Fruit fly (Drosophila melanogaster): ENCODE measurements around the gene CG15211.

CG15211 gene

DNA sequence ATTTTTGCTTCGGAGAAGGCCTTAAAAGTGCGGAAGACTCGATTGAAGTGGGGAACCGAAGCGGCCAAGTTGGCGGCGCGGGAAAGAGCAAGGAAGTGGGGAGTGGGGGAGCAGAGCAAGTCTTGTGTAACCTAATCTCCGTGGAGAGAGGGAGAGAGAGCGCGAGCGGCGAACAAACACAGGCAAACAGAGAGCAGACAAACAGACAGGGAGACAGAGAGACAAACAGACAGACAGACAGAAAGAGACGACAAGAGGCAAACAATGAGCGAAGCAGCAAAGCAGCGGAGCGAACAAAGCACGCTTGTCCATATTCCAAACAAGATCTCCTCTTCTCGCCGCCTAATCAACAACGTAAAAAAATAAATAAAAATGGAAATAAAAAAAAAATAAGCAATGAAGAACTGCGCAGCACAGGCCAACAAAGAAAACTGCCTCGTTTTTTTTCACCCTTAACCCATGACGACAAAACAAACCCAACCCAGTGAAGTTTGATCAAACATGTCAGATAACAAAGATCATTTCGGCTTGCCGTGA lies 33.4 kb upstream of the CG15211 start (continued):
- TF ChIP-seq CG12219 (GFP tag; optimal IDR thresholded peaks at IDR 0.05) (no peak), Hr78 (GFP tag; optimal IDR thresholded peaks at IDR 0.05) (peak in 1 of 2 experiments; percentile 19), sna (GFP tag; IDR thresholded peaks at IDR 0.05; ENCODE audit: partially characterized antibody) (no peak), sqz (GFP tag; optimal IDR thresholded peaks at IDR 0.05) (peak; percentile 94), HmgD (GFP tag; optimal IDR thresholded peaks at IDR 0.05) (no peak), vvl (GFP tag; IDR thresholded peaks at IDR 0.05) (peak; percentile 58; the same call in 1 of the 2 replicates), Hr39 (optimal IDR thresholded peaks at IDR 0.05) (no peak), NK7.1 (GFP tag; optimal IDR thresholded peaks at IDR 0.05) (no peak), unc-4 (GFP tag; IDR thresholded peaks at IDR 0.05; ENCODE audit: partially characterized antibody) (no peak), CG2678 (tag; optimal IDR thresholded peaks at IDR 0.05) (no peak), CG11093 (GFP tag; IDR thresholded peaks at IDR 0.05) (no peak), Hmx (GFP tag; optimal IDR thresholded peaks at IDR 0.05) (no peak), Fer3 (tag; optimal IDR thresholded peaks at IDR 0.05) (no peak), fd3F (GFP tag; optimal IDR thresholded peaks at IDR 0.05) (no peak), gfzf (GFP tag; optimal IDR thresholded peaks at IDR 0.05) (no peak), CG18476 (GFP tag; optimal IDR thresholded peaks at IDR 0.05) (no peak), CHES-1-like (GFP tag; optimal IDR thresholded peaks at IDR 0.05) (peak; percentile 8), HLH54F (GFP tag; optimal IDR thresholded peaks at IDR 0.05) (no peak), CG31441 (GFP tag; IDR thresholded peaks at IDR 0.05) (0 out of 2 replicates have a peak, but pooled peaks have one; percentile 13), so (GFP tag; IDR thresholded peaks at IDR 0.05) (peak; percentile 52; the same call in 2 of the 3 replicates), Awh (GFP tag; IDR thresholded peaks at IDR 0.05) (no peak), mirr (GFP tag; optimal IDR thresholded peaks at IDR 0.05) (peak; percentile 4), CG32772 (GFP tag; IDR thresholded peaks at IDR 0.05) (no peak), CG7556 (GFP tag; optimal IDR thresholded peaks at IDR 0.05) (no peak)

DNA sequence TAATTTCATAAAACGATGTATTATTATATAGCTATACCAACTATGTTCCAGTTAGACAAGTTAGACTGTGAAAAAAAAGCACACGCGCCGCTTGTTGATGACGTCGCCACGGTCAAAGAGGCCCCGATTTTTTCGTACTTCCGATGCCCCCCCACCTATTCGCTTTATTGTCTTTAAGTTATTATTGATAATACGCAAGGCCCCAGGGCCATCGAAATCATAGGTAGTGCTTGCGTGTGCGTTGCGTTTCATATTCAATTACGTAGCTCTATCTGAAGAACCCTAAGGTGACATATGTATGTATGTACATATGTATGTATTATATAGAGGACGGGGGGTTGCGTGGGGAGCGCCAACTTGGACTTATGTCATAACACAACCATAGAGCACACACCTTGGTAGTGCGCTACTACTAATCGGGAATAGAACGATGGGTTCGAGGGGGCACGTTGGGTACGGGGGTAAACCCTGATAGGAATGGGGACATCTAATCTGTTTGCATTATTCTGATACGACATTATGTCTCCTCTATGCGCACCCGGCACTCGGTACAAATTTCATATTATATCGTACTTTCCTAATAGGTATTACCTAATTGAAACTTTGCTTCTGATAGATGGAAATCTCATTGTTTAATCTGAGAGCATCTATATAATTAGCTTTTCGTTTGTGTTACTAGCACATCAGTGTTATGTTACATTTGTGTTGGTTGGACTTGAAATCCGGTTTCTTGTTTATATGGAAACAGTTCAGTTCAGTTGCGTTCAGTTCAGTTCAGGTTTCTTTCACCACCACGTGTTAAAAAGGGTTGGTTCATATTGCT lies 32.5 kb upstream of the CG15211 start:
- TF ChIP-seq CG4360 (GFP tag; IDR thresholded peaks at IDR 0.05) (no peak), hkb (optimal IDR thresholded peaks at IDR 0.05) (no peak), hkb (GFP tag; IDR thresholded peaks at IDR 0.05) (no peak), CG8765 (GFP tag; IDR thresholded peaks at IDR 0.05) (no peak), fd3F (GFP tag; optimal IDR thresholded peaks at IDR 0.05) (no peak), CG32767 (GFP tag; IDR thresholded peaks at IDR 0.05) (no peak), CG6765 (GFP tag; optimal IDR thresholded peaks at IDR 0.05) (no peak), exex (tag; optimal IDR thresholded peaks at IDR 0.05) (peak; percentile 90), sug (tag; optimal IDR thresholded peaks at IDR 0.05) (peak; percentile 94), CG13775 (GFP tag; optimal IDR thresholded peaks at IDR 0.05) (no peak), jumu (GFP tag; optimal IDR thresholded peaks at IDR 0.05) (no peak), Bgb (GFP tag; IDR thresholded peaks at IDR 0.05; ENCODE audit: partially characterized antibody) (peak; percentile 41; the same call in 1 of the 2 replicates), danr (GFP tag; IDR thresholded peaks at IDR 0.05) (no peak), Hr78 (GFP tag; optimal IDR thresholded peaks at IDR 0.05) (peak in 1 of 2 experiments; percentile 23), CG2889 (GFP tag; IDR thresholded peaks at IDR 0.05) (no peak), CG13296 (GFP tag; optimal IDR thresholded peaks at IDR 0.05) (no peak), crol (GFP tag; IDR thresholded peaks at IDR 0.05) (peak; percentile 95), HmgD (GFP tag; optimal IDR thresholded peaks at IDR 0.05) (no peak), E2f1 (GFP tag; IDR thresholded peaks at IDR 0.05) (no peak), CG9932 (GFP tag; IDR thresholded peaks at IDR 0.05) (peak; percentile 9; the same call in 1 of the 2 replicates), BtbVII (GFP tag; optimal IDR thresholded peaks at IDR 0.05) (peak; percentile 17), CG16863 (GFP tag; optimal IDR thresholded peaks at IDR 0.05) (no peak), ken (GFP tag; IDR thresholded peaks at IDR 0.05) (no peak), Drgx (GFP tag; IDR thresholded peaks at IDR 0.05) (no peak), CG10267 (tag; optimal IDR thresholded peaks at IDR 0.05) (no peak), CG9876 (GFP tag; optimal IDR thresholded peaks at IDR 0.05) (no peak), CG13894 (tag; optimal IDR thresholded peaks at IDR 0.05) (peak; percentile 27), CG9817 (tag; optimal IDR thresholded peaks at IDR 0.05) (no peak)
